Worm (Caenorhabditis elegans) whole organism, L4/young adult: Measurements from ENCODE around the gene C43F9.7.

ENCODE experiments used
- W03F9.2 ChIP-seq: fragments of 150-350 bp; optimal IDR thresholded peaks from 2 replicates; lab custom pipeline; 2014; ENCODE audit warnings: missing biosample characterization, missing genetic modification characterization
- dao-5 ChIP-seq: sonication (generic microtip); optimal IDR thresholded peaks from 2 replicates; lab custom pipeline; 2016; ENCODE audit warnings: missing genotype, missing genetic modification characterization, moderate library complexity, missing compliant biosample characterization
- him-1 ChIP-seq: sonication (generic microtip); optimal IDR thresholded peaks from 2 replicates; lab custom pipeline; 2016; ENCODE audit warnings: missing genotype, missing genetic modification reagents, missing genetic modification characterization, missing compliant biosample characterization

DNA sequence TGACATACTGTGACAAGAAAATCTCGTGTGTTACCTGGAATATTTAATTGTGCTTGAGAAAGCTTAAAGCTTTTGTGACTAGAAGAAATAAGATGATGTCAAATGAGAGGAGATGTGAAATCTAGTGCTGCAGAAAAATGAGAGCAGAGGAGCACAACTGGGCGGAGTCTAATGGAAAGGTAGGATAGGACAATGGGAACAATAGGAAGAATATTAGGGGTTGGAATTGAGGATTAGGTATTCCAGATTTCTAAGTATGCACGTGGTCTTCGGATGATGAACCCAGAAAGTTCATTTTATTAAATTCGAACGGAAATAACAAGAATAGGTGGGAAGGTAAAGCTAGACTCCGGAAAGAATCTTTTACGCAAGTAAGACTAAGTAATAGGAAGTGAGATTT is at the start of gene C43F9.7:
- TF ChIP-seq dao-5 (tag; lab: Kevin White, UChicago) = no peak
- TF ChIP-seq him-1 (tag; lab: Kevin White, UChicago) = no peak
- TF ChIP-seq W03F9.2 (tag; lab: Kevin White, UChicago) = no peak
